Worm (Caenorhabditis elegans) whole organism, young adult: ENCODE measurements around the gene fut-8.

Experiments used
- F10E7.11 ChIP-seq: sonication (generic microtip); optimal IDR thresholded peaks from 2 replicates; lab custom pipeline; 2017; ENCODE audit warnings: mild to moderate bottlenecking, missing genetic modification characterization, moderate library complexity, missing compliant biosample characterization
- F49E8.2 ChIP-seq: sonication (generic microtip); optimal IDR thresholded peaks from 3 replicates; lab custom pipeline; 2017; ENCODE audit warnings: missing genetic modification characterization, mild to moderate bottlenecking, missing compliant biosample characterization, antibody characterized with exemption, moderate library complexity; ENCODE audit not compliant: insufficient read depth
- T26A5.8 ChIP-seq: sonication (generic microtip); optimal IDR thresholded peaks from 2 replicates; lab custom pipeline; 2016; ENCODE audit warnings: missing genetic modification characterization, missing compliant biosample characterization
- ama-1 ChIP-seq, 3 experiments: fragments of 150-350 bp in 1 of 3; sonication (generic microtip) in 2 of 3; optimal IDR thresholded peaks; 2 replicates each; lab custom pipeline; 2014 to 2018; ENCODE audit warnings: missing biosample characterization in 2 of 3, missing genetic modification characterization in 2 of 3, missing genetic modification reagents in 2 of 3
- ceh-79 ChIP-seq: sonication (generic microtip); optimal IDR thresholded peaks from 2 replicates; lab custom pipeline; 2017; ENCODE audit warnings: mild to moderate bottlenecking, missing genetic modification characterization, missing compliant biosample characterization
- let-607 ChIP-seq, 2 experiments: fragments of 200-800 bp in 1 of 2; sonication (Bioruptor generic) in 1 of 2; sonication (generic microtip) in 1 of 2; optimal IDR thresholded peaks; 2 replicates each; lab custom pipeline; 2016 to 2018; ENCODE audit warnings: mild to moderate bottlenecking in 2 of 2, missing compliant biosample characterization in 2 of 2, missing genetic modification characterization in 2 of 2, moderate library complexity in 2 of 2, missing genotype in 1 of 2
- lin-35 ChIP-seq, 3 experiments: fragments of 150-350 bp in 2 of 3; sonication (generic microtip) in 1 of 3; optimal IDR thresholded peaks; 2 replicates each; lab custom pipeline; 2014 to 2018; ENCODE audit warnings: missing biosample characterization in 3 of 3, missing genetic modification characterization in 3 of 3, missing genetic modification reagents in 3 of 3
- pbrm-1 ChIP-seq: fragments of 200-800 bp; sonication (Bioruptor generic); IDR thresholded peaks from 2 replicates; pipeline ENCODE4 v1.3.6; 2022; ENCODE audit warnings: missing genetic modification reagents, missing genetic modification characterization, missing compliant biosample characterization
- snpc-4 ChIP-seq, 5 experiments: fragments of 150-350 bp in 1 of 5; sonication (generic microtip) in 4 of 5; optimal IDR thresholded peaks; 2 replicates each; lab custom pipeline; 2014 to 2018; ENCODE audit warnings: missing genetic modification characterization in 5 of 5, missing biosample characterization in 3 of 5, antibody characterized with exemption in 2 of 5, mild to moderate bottlenecking in 2 of 5, missing compliant biosample characterization in 2 of 5, missing genotype in 2 of 5, moderate library complexity in 2 of 5, missing genetic modification reagents in 1 of 5
- ztf-22 ChIP-seq: fragments of 200-800 bp; sonication (Bioruptor generic); optimal IDR thresholded peaks from 2 replicates; lab custom pipeline; 2018; ENCODE audit warnings: mild to moderate bottlenecking, missing genetic modification characterization, moderate library complexity, missing compliant biosample characterization
- ztf-25 ChIP-seq: fragments of 200-800 bp; sonication (Bioruptor generic); IDR thresholded peaks from 2 replicates; pipeline ENCODE4 v1.3.6; 2022; ENCODE audit warnings: missing genetic modification reagents, missing genetic modification characterization, missing compliant biosample characterization

- no peak for TF ChIP-seq lin-35 (GFP tag; optimal IDR thresholded peaks at IDR 0.05; lab: Kevin White, UChicago)
- TF ChIP-seq ztf-22 (GFP tag; lab: Kevin White, UChicago) = no peak
- no peak for TF ChIP-seq ama-1 (optimal IDR thresholded peaks at IDR 0.05; lab: Kevin White, UChicago)
- no peak for TF ChIP-seq ama-1 (GFP tag; optimal IDR thresholded peaks at IDR 0.05; lab: Kevin White, UChicago)
- no peak for TF ChIP-seq ztf-25 (GFP tag; lab: Robert Waterston, UW)
- TF ChIP-seq let-607 (tag; optimal IDR thresholded peaks at IDR 0.05; lab: Kevin White, UChicago) = no peak
- no peak for TF ChIP-seq ceh-79
- TF ChIP-seq T26A5.8 (tag; lab: Kevin White, UChicago) = no peak
- no peak for TF ChIP-seq F49E8.2
- no peak for TF ChIP-seq F10E7.11
- no peak for TF ChIP-seq pbrm-1 (GFP tag; lab: Robert Waterston, UW)
- TF ChIP-seq snpc-4 (GFP tag; optimal IDR thresholded peaks at IDR 0.05; lab: Kevin White, UChicago) = no peak
- TF ChIP-seq snpc-4 (tag; optimal IDR thresholded peaks at IDR 0.05; lab: Kevin White, UChicago) = no peak
Observed at ce11 chrV:5961516-5961915, 28.8 kb downstream of the fut-8 start, which contains the start of gene mcp-1.
